Worm (Caenorhabditis elegans): ENCODE data around the gene C17H12.2.

Gene C17H12.2

ce11 chrIV:6792380-6793309, 2.4 kb upstream of the C17H12.2 start (continued):
- peak; percentile 56 for TF ChIP-seq snpc-4 (tag; optimal IDR thresholded peaks at IDR 0.05)
- no peak for TF ChIP-seq nhr-76 (tag; optimal IDR thresholded peaks at IDR 0.05)
- TF ChIP-seq mep-1 (tag; optimal IDR thresholded peaks at IDR 0.05), result peak; percentile 35
- peak; percentile 17; the same call in 1 of the 2 replicates for TF ChIP-seq lin-1 (GFP tag; IDR thresholded peaks at IDR 0.05)
- TF ChIP-seq tra-1 (GFP tag; IDR thresholded peaks at IDR 0.05), result 0 out of 2 replicates have a peak, but pooled peaks have one; percentile 26
- no peak for TF ChIP-seq nhr-25 (tag; optimal IDR thresholded peaks at IDR 0.05; ENCODE audit: borderline replicate concordance, insufficient read depth)
- TF ChIP-seq dve-1 (tag; optimal IDR thresholded peaks at IDR 0.05; ENCODE audit: insufficient read depth), result peak; percentile 51
- no peak for TF ChIP-seq unc-130 (GFP tag; optimal IDR thresholded peaks at IDR 0.05)
- TF ChIP-seq lim-7 (GFP tag; IDR thresholded peaks at IDR 0.05), result peak; percentile 10; the same call in 1 of the 2 replicates
- TF ChIP-seq zfp-3 (GFP tag; conservative IDR thresholded peaks at IDR 0.05), result peak; percentile 63
- TF ChIP-seq lin-13 (GFP tag; optimal IDR thresholded peaks at IDR 0.05), result peak; percentile 22
- TF ChIP-seq pha-4 (GFP tag; IDR thresholded peaks at IDR 0.05), result peak; percentile 54; the same call in 1 of the 2 replicates
- TF ChIP-seq pha-4 (tag; optimal IDR thresholded peaks at IDR 0.05), result no peak
- peak; percentile 36 for TF ChIP-seq nhr-48 (tag; optimal IDR thresholded peaks at IDR 0.05)
- no peak for TF ChIP-seq nhr-42 (GFP tag; IDR thresholded peaks at IDR 0.05)
- no peak for TF ChIP-seq ceh-44 (GFP tag; IDR thresholded peaks at IDR 0.05)
- no peak for TF ChIP-seq daf-19 (GFP tag; conservative IDR thresholded peaks at IDR 0.05)
- TF ChIP-seq mdt-29 (GFP tag; IDR thresholded peaks at IDR 0.05), result no peak
- TF ChIP-seq madf-5 (GFP tag; IDR thresholded peaks at IDR 0.05), result no peak
- TF ChIP-seq hmg-1.1 (GFP tag; IDR thresholded peaks at IDR 0.05), result peak; percentile 22; the same call in 1 of the 2 replicates
- no peak for TF ChIP-seq unc-39 (tag; optimal IDR thresholded peaks at IDR 0.05)

ce11 chrIV:6789950-6790349, 338 bp downstream of the C17H12.2 start:
- no peak for TF ChIP-seq tra-1 (GFP tag; IDR thresholded peaks at IDR 0.05)
- TF ChIP-seq snpc-1.2 (GFP tag; IDR thresholded peaks at IDR 0.05), result peak; percentile 64; the same call in 1 of the 2 replicates
- TF ChIP-seq aly-2 (tag; optimal IDR thresholded peaks at IDR 0.05), result no peak
- TF ChIP-seq spr-3 (GFP tag; optimal IDR thresholded peaks at IDR 0.05), result no peak
- TF ChIP-seq mdt-29 (GFP tag; IDR thresholded peaks at IDR 0.05), result no peak
- no peak for TF ChIP-seq daf-16 (GFP tag; optimal IDR thresholded peaks at IDR 0.05)
- no peak for TF ChIP-seq daf-16 (tag; optimal IDR thresholded peaks at IDR 0.05)
- TF ChIP-seq lsy-2 (tag; optimal IDR thresholded peaks at IDR 0.05), result peak in 1 of 2 experiments; percentile 7
- no peak for TF ChIP-seq zfp-3 (GFP tag; conservative IDR thresholded peaks at IDR 0.05)
- TF ChIP-seq nhr-10 (tag; optimal IDR thresholded peaks at IDR 0.05), result no peak

DNA sequence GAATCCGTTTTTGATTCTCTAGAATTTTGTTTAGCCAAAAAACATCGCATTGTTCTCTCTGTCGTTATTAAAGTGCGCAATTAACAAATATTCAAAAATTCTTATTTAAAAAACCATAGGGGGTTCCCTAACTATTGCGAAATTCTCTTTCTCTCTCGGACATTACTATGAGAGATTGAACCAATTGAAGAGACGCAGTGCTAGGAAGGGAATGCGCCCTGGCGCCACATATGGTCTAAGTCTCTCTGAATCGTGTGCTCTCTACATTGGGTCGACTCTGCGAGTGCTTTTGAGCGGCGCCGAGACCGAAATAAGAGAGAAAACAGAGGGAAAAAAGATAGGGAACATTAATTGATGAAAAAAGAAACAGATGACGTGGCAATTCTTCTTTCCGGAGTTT, 4.4 kb downstream of the C17H12.2 start:
- TF ChIP-seq dmd-8 (GFP tag; IDR thresholded peaks at IDR 0.05) (no peak), ceh-62 (tag; optimal IDR thresholded peaks at IDR 0.05) (no peak), hif-1 (tag; optimal IDR thresholded peaks at IDR 0.05) (peak in 1 of 2 experiments; percentile 49), ceh-20 (GFP tag; IDR thresholded peaks at IDR 0.05) (peak; percentile 54; the same call in 1 of the 2 replicates), nhr-25 (tag; optimal IDR thresholded peaks at IDR 0.05; ENCODE audit: borderline replicate concordance, insufficient read depth) (peak; percentile 22), madf-5 (GFP tag; IDR thresholded peaks at IDR 0.05) (no peak), nhr-237 (tag; optimal IDR thresholded peaks at IDR 0.05) (no peak), Y5F2A.4 (GFP tag; optimal IDR thresholded peaks at IDR 0.05) (no peak), hmg-1.1 (GFP tag; IDR thresholded peaks at IDR 0.05) (peak; percentile 84), tra-1 (GFP tag; IDR thresholded peaks at IDR 0.05) (peak; percentile 57; the same call in 1 of the 2 replicates), F37D6.2 (tag; optimal IDR thresholded peaks at IDR 0.05) (peak; percentile 38), spr-1 (tag; optimal IDR thresholded peaks at IDR 0.05) (no peak), mdl-1 (tag; optimal IDR thresholded peaks at IDR 0.05) (peak in 1 of 2 experiments; percentile 27), hlh-11 (tag; optimal IDR thresholded peaks at IDR 0.05) (peak; percentile 90), F10B5.3 (tag; optimal IDR thresholded peaks at IDR 0.05) (no peak), dve-1 (tag; optimal IDR thresholded peaks at IDR 0.05; ENCODE audit: insufficient read depth) (peak; percentile 84), nhr-77 (tag; optimal IDR thresholded peaks at IDR 0.05) (no peak), nhr-28 (tag; optimal IDR thresholded peaks at IDR 0.05) (peak; percentile 52), fos-1 (tag; optimal IDR thresholded peaks at IDR 0.05) (no peak), mes-2 (tag; optimal IDR thresholded peaks at IDR 0.05; ENCODE audit: poor library complexity, severe bottlenecking) (peak; percentile 68), snpc-4 (tag; optimal IDR thresholded peaks at IDR 0.05) (no peak), gei-8 (GFP tag; optimal IDR thresholded peaks at IDR 0.05) (no peak), dmd-9 (GFP tag; IDR thresholded peaks at IDR 0.05) (no peak)
